Worm (Caenorhabditis elegans): ENCODE measurements around the gene hhat-2.

The hhat-2 gene

ce11 chrIV:14869844-14870433 is 41.0 kb upstream of the hhat-2 start:
- TF ChIP-seq nhr-21 (tag; optimal IDR thresholded peaks at IDR 0.05): peak; percentile 82
- TF ChIP-seq aly-2 (tag; optimal IDR thresholded peaks at IDR 0.05): no peak
- TF ChIP-seq unc-39 (tag; optimal IDR thresholded peaks at IDR 0.05): no peak
- peak; percentile 69 for TF ChIP-seq sma-3 (GFP tag; optimal IDR thresholded peaks at IDR 0.05)
- peak; percentile 71 for TF ChIP-seq nhr-129 (tag; optimal IDR thresholded peaks at IDR 0.05)
- no peak for TF ChIP-seq nhr-23 (tag; optimal IDR thresholded peaks at IDR 0.05)
- no peak for TF ChIP-seq crh-2 (tag; optimal IDR thresholded peaks at IDR 0.05)
- no peak for TF ChIP-seq nhr-6 (tag; optimal IDR thresholded peaks at IDR 0.05)
- peak; percentile 30 for TF ChIP-seq sma-9 (GFP tag; optimal IDR thresholded peaks at IDR 0.05)
- no peak for TF ChIP-seq sma-9 (tag; optimal IDR thresholded peaks at IDR 0.05)
- no peak for TF ChIP-seq lin-39 (tag; optimal IDR thresholded peaks at IDR 0.05)
- no peak for TF ChIP-seq lin-11 (tag; optimal IDR thresholded peaks at IDR 0.05)
- TF ChIP-seq elt-1 (tag; optimal IDR thresholded peaks at IDR 0.05): no peak
- TF ChIP-seq nhr-77 (tag; optimal IDR thresholded peaks at IDR 0.05): no peak
- no peak for TF ChIP-seq lin-13 (GFP tag; optimal IDR thresholded peaks at IDR 0.05)
- no peak for TF ChIP-seq R02D3.7 (tag; optimal IDR thresholded peaks at IDR 0.05)
- peak; percentile 30 for TF ChIP-seq sem-4 (tag; optimal IDR thresholded peaks at IDR 0.05)
- TF ChIP-seq mdl-1 (tag; optimal IDR thresholded peaks at IDR 0.05): no peak
- peak; percentile 26 for TF ChIP-seq egl-27 (tag; optimal IDR thresholded peaks at IDR 0.05)
- TF ChIP-seq nhr-25 (tag; optimal IDR thresholded peaks at IDR 0.05): peak; percentile 51
- TF ChIP-seq mab-5 (tag; optimal IDR thresholded peaks at IDR 0.05): no peak
- peak; percentile 16 for TF ChIP-seq gmeb-1 (tag; optimal IDR thresholded peaks at IDR 0.05)
- TF ChIP-seq unc-55 (GFP tag; optimal IDR thresholded peaks at IDR 0.05): no peak
- TF ChIP-seq fos-1 (tag; optimal IDR thresholded peaks at IDR 0.05): no peak

ce11 chrIV:14868560-14868959 is 39.6 kb upstream of the hhat-2 start:
- no peak for TF ChIP-seq ztf-1 (GFP tag; conservative IDR thresholded peaks at IDR 0.05)
- no peak for TF ChIP-seq nhr-21 (tag; optimal IDR thresholded peaks at IDR 0.05)
- no peak for TF ChIP-seq Y55F3AM.14 (GFP tag; optimal IDR thresholded peaks at IDR 0.05)
- no peak for TF ChIP-seq ztf-11 (tag; optimal IDR thresholded peaks at IDR 0.05)
- no peak for TF ChIP-seq gmeb-1 (tag; optimal IDR thresholded peaks at IDR 0.05)
- no peak for TF ChIP-seq nhr-25 (tag; optimal IDR thresholded peaks at IDR 0.05)
- no peak for TF ChIP-seq unc-39 (tag; optimal IDR thresholded peaks at IDR 0.05)
- TF ChIP-seq ZK546.5 (tag; optimal IDR thresholded peaks at IDR 0.05): no peak
- no peak for TF ChIP-seq blmp-1 (tag; optimal IDR thresholded peaks at IDR 0.05; ENCODE audit: insufficient read depth)
- TF ChIP-seq C34F6.9 (tag; optimal IDR thresholded peaks at IDR 0.05): no peak
- TF ChIP-seq elt-3 (tag; optimal IDR thresholded peaks at IDR 0.05): no peak
- TF ChIP-seq mdl-1 (tag; optimal IDR thresholded peaks at IDR 0.05): no peak
- no peak for TF ChIP-seq unc-62 (GFP tag; optimal IDR thresholded peaks at IDR 0.05)
- no peak for TF ChIP-seq nhr-12 (tag; optimal IDR thresholded peaks at IDR 0.05)
- TF ChIP-seq sma-9 (GFP tag; optimal IDR thresholded peaks at IDR 0.05): no peak
- TF ChIP-seq sma-9 (tag; optimal IDR thresholded peaks at IDR 0.05): no peak
- TF ChIP-seq nhr-10 (tag; optimal IDR thresholded peaks at IDR 0.05): no peak
- no peak for TF ChIP-seq lsy-2 (tag; optimal IDR thresholded peaks at IDR 0.05)
- TF ChIP-seq sem-4 (tag; optimal IDR thresholded peaks at IDR 0.05): no peak

- no peak for TF ChIP-seq lsy-2 (tag; optimal IDR thresholded peaks at IDR 0.05)
- no peak for TF ChIP-seq sma-3 (GFP tag; optimal IDR thresholded peaks at IDR 0.05)
Measured at ce11 chrIV:14864529-14864928, 35.6 kb upstream of the hhat-2 start.

- no peak for TF ChIP-seq unc-39 (tag; optimal IDR thresholded peaks at IDR 0.05)
- TF ChIP-seq snpc-4 (tag; optimal IDR thresholded peaks at IDR 0.05): peak; percentile 3
Measured at ce11 chrIV:14863772-14864171, 34.8 kb upstream of the hhat-2 start.

ce11 chrIV:14862147-14862546 is 33.2 kb upstream of the hhat-2 start, which contains the start of gene Y57G11C.38:
Y57G11C.38 (plus strand) TSS chrIV:14862447.
- TF ChIP-seq crh-2 (tag; optimal IDR thresholded peaks at IDR 0.05): no peak
- no peak for TF ChIP-seq R02D3.7 (tag; optimal IDR thresholded peaks at IDR 0.05)
- no peak for TF ChIP-seq mbf-1 (tag; optimal IDR thresholded peaks at IDR 0.05)
- TF ChIP-seq alr-1 (tag; optimal IDR thresholded peaks at IDR 0.05): no peak
- no peak for TF ChIP-seq Y55F3AM.14 (GFP tag; optimal IDR thresholded peaks at IDR 0.05)
- TF ChIP-seq fos-1 (tag; optimal IDR thresholded peaks at IDR 0.05): no peak
- TF ChIP-seq ztf-11 (tag; optimal IDR thresholded peaks at IDR 0.05): no peak
- TF ChIP-seq ztf-4 (tag; optimal IDR thresholded peaks at IDR 0.05): no peak
- no peak for TF ChIP-seq snpc-4 (tag; optimal IDR thresholded peaks at IDR 0.05)
- no peak for TF ChIP-seq lin-11 (tag; optimal IDR thresholded peaks at IDR 0.05)
- no peak for TF ChIP-seq dmd-4 (tag; optimal IDR thresholded peaks at IDR 0.05)
- TF ChIP-seq elt-1 (tag; optimal IDR thresholded peaks at IDR 0.05): no peak
- no peak for TF ChIP-seq egl-27 (tag; optimal IDR thresholded peaks at IDR 0.05)

All from whole organism, L2 larva.